Worm (Caenorhabditis elegans) whole organism, young adult: ENCODE results near the gene exh-1.

Experiments used
- C06A6.2 ChIP-seq: fragments of 200-800 bp; sonication (Bioruptor generic); conservative IDR thresholded peaks from 2 replicates; pipeline ENCODE4 v1.3.6; 2022; ENCODE audit warnings: missing genetic modification characterization, missing compliant biosample characterization
- F22D6.2 ChIP-seq: sonication (generic microtip); optimal IDR thresholded peaks from 2 replicates; lab custom pipeline; 2016; ENCODE audit warnings: mild to moderate bottlenecking, missing genetic modification characterization, missing compliant biosample characterization
- F23B12.7 ChIP-seq: sonication (generic microtip); optimal IDR thresholded peaks from 2 replicates; lab custom pipeline; 2017; ENCODE audit warnings: missing genetic modification characterization, mild to moderate bottlenecking, missing compliant biosample characterization, antibody characterized with exemption, moderate library complexity; ENCODE audit not compliant: insufficient read depth
- F57C9.4 ChIP-seq: sonication (generic microtip); optimal IDR thresholded peaks from 2 replicates; lab custom pipeline; 2017; ENCODE audit warnings: mild to moderate bottlenecking, missing genetic modification characterization, missing compliant biosample characterization
- Y53F4B.3 ChIP-seq: fragments of 200-800 bp; sonication (Bioruptor generic); IDR thresholded peaks from 2 replicates; pipeline ENCODE4 v1.3.6; 2022; ENCODE audit warnings: missing genetic modification reagents, missing genetic modification characterization, missing compliant biosample characterization
- Y53G8AR.9 ChIP-seq: fragments of 200-800 bp; sonication (Bioruptor generic); conservative IDR thresholded peaks from 2 replicates; pipeline ENCODE4 v1.3.6; 2022; ENCODE audit warnings: missing genetic modification reagents, missing genetic modification characterization, missing compliant biosample characterization
- Y56A3A.18 ChIP-seq: fragments of 200-800 bp; sonication (Bioruptor generic); IDR thresholded peaks from 2 replicates; pipeline ENCODE4 v1.3.6; 2022; ENCODE audit warnings: missing genetic modification reagents, missing genetic modification characterization, missing compliant biosample characterization
- Y95B8A.8 ChIP-seq: fragments of 200-800 bp; sonication (Bioruptor generic); IDR thresholded peaks from 2 replicates; pipeline ENCODE4 v1.3.6; 2022; ENCODE audit warnings: missing genetic modification reagents, missing genetic modification characterization, missing compliant biosample characterization
- ZK185.1 ChIP-seq: sonication (generic microtip); optimal IDR thresholded peaks from 2 replicates; lab custom pipeline; 2016; ENCODE audit warnings: mild to moderate bottlenecking, missing genetic modification characterization, missing compliant biosample characterization; ENCODE audit not compliant: poor library complexity, severe bottlenecking
- ama-1 ChIP-seq, 3 experiments: fragments of 150-350 bp in 1 of 3; sonication (generic microtip) in 2 of 3; optimal IDR thresholded peaks; 2 replicates each; lab custom pipeline; 2014 to 2018; ENCODE audit warnings: missing biosample characterization in 2 of 3, missing genetic modification characterization in 2 of 3, missing genetic modification reagents in 2 of 3
- aptf-2 ChIP-seq: fragments of 200-800 bp; sonication (Bioruptor generic); conservative IDR thresholded peaks from 2 replicates; pipeline ENCODE4 v1.3.6; 2022; ENCODE audit warnings: missing genetic modification reagents, missing genetic modification characterization, missing compliant biosample characterization
- aptf-3 ChIP-seq: fragments of 200-800 bp; sonication (Bioruptor generic); IDR thresholded peaks from 2 replicates; pipeline ENCODE4 v1.3.6; 2022; ENCODE audit warnings: missing genetic modification characterization, missing compliant biosample characterization
- atf-7 ChIP-seq: sonication (generic microtip); optimal IDR thresholded peaks from 2 replicates; lab custom pipeline; 2017; ENCODE audit warnings: mild to moderate bottlenecking, missing genetic modification characterization, missing compliant biosample characterization
- athp-1 ChIP-seq: sonication (generic microtip); optimal IDR thresholded peaks from 2 replicates; lab custom pipeline; 2017; ENCODE audit warnings: mild to moderate bottlenecking, missing genetic modification characterization, missing compliant biosample characterization
- bed-1 ChIP-seq: fragments of 200-800 bp; sonication (Bioruptor generic); IDR thresholded peaks from 2 replicates; pipeline ENCODE4 v1.3.6; 2022; ENCODE audit warnings: missing genetic modification reagents, missing genetic modification characterization, missing compliant biosample characterization
- ccch-3 ChIP-seq: fragments of 200-800 bp; sonication (Bioruptor generic); optimal IDR thresholded peaks from 2 replicates; lab custom pipeline; 2018; ENCODE audit warnings: mild to moderate bottlenecking, missing genetic modification characterization, missing compliant biosample characterization
- cebp-1 ChIP-seq, 2 experiments: fragments of 200-800 bp in 1 of 2; sonication (Bioruptor generic) in 1 of 2; sonication (generic microtip) in 1 of 2; IDR thresholded peaks in 1 of 2; optimal IDR thresholded peaks in 1 of 2; 2 replicates each; pipeline versions ENCODE4 v1.3.6 to Lab custom; 2017 to 2022; ENCODE audit warnings: missing compliant biosample characterization in 2 of 2, missing genetic modification characterization in 2 of 2, mild to moderate bottlenecking in 1 of 2, missing genetic modification reagents in 1 of 2, moderate library complexity in 1 of 2
- ceh-100 ChIP-seq: fragments of 200-800 bp; sonication (Bioruptor generic); IDR thresholded peaks from 2 replicates; pipeline ENCODE4 v1.3.6; 2022; ENCODE audit warnings: missing genetic modification reagents, missing genetic modification characterization, missing compliant biosample characterization
- dox-1 ChIP-seq: fragments of 200-800 bp; sonication (Bioruptor generic); IDR thresholded peaks from 2 replicates; pipeline ENCODE4 v1.3.6; 2022; ENCODE audit warnings: missing genetic modification reagents, missing genetic modification characterization, missing compliant biosample characterization
- dpff-1 ChIP-seq: sonication (generic microtip); optimal IDR thresholded peaks from 2 replicates; lab custom pipeline; 2017; ENCODE audit warnings: mild to moderate bottlenecking, missing genetic modification characterization, missing compliant biosample characterization
- ekl-4 ChIP-seq: fragments of 200-800 bp; sonication (Bioruptor generic); IDR thresholded peaks from 2 replicates; pipeline ENCODE4 v1.3.6; 2022; ENCODE audit warnings: missing genetic modification reagents, missing genetic modification characterization, missing compliant biosample characterization
- ets-4 ChIP-seq: fragments of 200-800 bp; sonication (Bioruptor generic); optimal IDR thresholded peaks from 2 replicates; lab custom pipeline; 2018; ENCODE audit warnings: mild to moderate bottlenecking, missing genetic modification characterization, missing compliant biosample characterization
- fkh-3 ChIP-seq: sonication (generic microtip); optimal IDR thresholded peaks from 2 replicates; lab custom pipeline; 2016; ENCODE audit warnings: mild to moderate bottlenecking, missing genetic modification characterization, missing compliant biosample characterization
- hlh-26 ChIP-seq: fragments of 200-800 bp; sonication (Bioruptor generic); conservative IDR thresholded peaks from 2 replicates; pipeline ENCODE4 v1.3.6; 2022; ENCODE audit warnings: missing genetic modification reagents, missing genetic modification characterization, missing compliant biosample characterization
- hmg-20 ChIP-seq: fragments of 200-800 bp; sonication (Bioruptor generic); IDR thresholded peaks from 2 replicates; pipeline ENCODE4 v1.3.6; 2022; ENCODE audit warnings: missing genetic modification reagents, missing genetic modification characterization, missing compliant biosample characterization
- hrde-1 ChIP-seq: sonication (generic microtip); optimal IDR thresholded peaks from 2 replicates; lab custom pipeline; 2016; ENCODE audit warnings: missing genetic modification characterization, mild to moderate bottlenecking, missing compliant biosample characterization, moderate library complexity, missing genotype, missing genetic modification reagents, borderline replicate concordance
- let-526 ChIP-seq: fragments of 200-800 bp; sonication (Bioruptor generic); IDR thresholded peaks from 2 replicates; pipeline ENCODE4 v1.3.6; 2022; ENCODE audit warnings: missing genetic modification reagents, missing genetic modification characterization, missing compliant biosample characterization
- let-607 ChIP-seq, 2 experiments: fragments of 200-800 bp in 1 of 2; sonication (Bioruptor generic) in 1 of 2; sonication (generic microtip) in 1 of 2; optimal IDR thresholded peaks; 2 replicates each; lab custom pipeline; 2016 to 2018; ENCODE audit warnings: mild to moderate bottlenecking in 2 of 2, missing compliant biosample characterization in 2 of 2, missing genetic modification characterization in 2 of 2, moderate library complexity in 2 of 2, missing genotype in 1 of 2
- lin-26 ChIP-seq: fragments of 200-800 bp; sonication (Bioruptor generic); IDR thresholded peaks from 2 replicates; pipeline ENCODE4 v1.3.6; 2022; ENCODE audit warnings: missing genetic modification reagents, missing genetic modification characterization, missing compliant biosample characterization
- lin-35 ChIP-seq, 3 experiments: fragments of 150-350 bp in 2 of 3; sonication (generic microtip) in 1 of 3; optimal IDR thresholded peaks; 2 replicates each; lab custom pipeline; 2014 to 2018; ENCODE audit warnings: missing biosample characterization in 3 of 3, missing genetic modification characterization in 3 of 3, missing genetic modification reagents in 3 of 3
- lin-54 ChIP-seq: fragments of 200-800 bp; sonication (Bioruptor generic); optimal IDR thresholded peaks from 2 replicates; lab custom pipeline; 2018; ENCODE audit warnings: mild to moderate bottlenecking, missing genetic modification characterization, missing compliant biosample characterization
- lsy-27 ChIP-seq: sonication (generic microtip); optimal IDR thresholded peaks from 2 replicates; lab custom pipeline; 2017; ENCODE audit warnings: missing genetic modification characterization, mild to moderate bottlenecking, missing compliant biosample characterization, antibody characterized with exemption, missing genotype, borderline replicate concordance; ENCODE audit not compliant: insufficient read depth
- mxl-1 ChIP-seq: sonication (generic microtip); optimal IDR thresholded peaks from 2 replicates; lab custom pipeline; 2016; ENCODE audit warnings: missing genetic modification characterization, missing compliant biosample characterization
- nfya-1 ChIP-seq: sonication (generic microtip); optimal IDR thresholded peaks from 2 replicates; lab custom pipeline; 2017; ENCODE audit warnings: antibody characterized with exemption, missing compliant biosample characterization, missing genetic modification characterization, borderline replicate concordance; ENCODE audit not compliant: insufficient read depth
- nhr-179 ChIP-seq: sonication (generic microtip); optimal IDR thresholded peaks from 2 replicates; lab custom pipeline; 2016; ENCODE audit warnings: mild to moderate bottlenecking, missing genetic modification characterization, missing compliant biosample characterization
- nhr-80 ChIP-seq: sonication (generic microtip); optimal IDR thresholded peaks from 2 replicates; lab custom pipeline; 2016; ENCODE audit warnings: missing genetic modification characterization, missing compliant biosample characterization
- rcor-1 ChIP-seq: fragments of 200-800 bp; sonication (Bioruptor generic); IDR thresholded peaks from 2 replicates; pipeline ENCODE4 v1.3.6; 2022; ENCODE audit warnings: missing genetic modification reagents, missing genetic modification characterization, missing compliant biosample characterization
- sdz-38 ChIP-seq: sonication (generic microtip); optimal IDR thresholded peaks from 2 replicates; lab custom pipeline; 2016; ENCODE audit warnings: missing genotype, missing genetic modification characterization, missing compliant biosample characterization
- snpc-1.1 ChIP-seq: sonication (generic microtip); optimal IDR thresholded peaks from 2 replicates; lab custom pipeline; 2017; ENCODE audit warnings: missing genetic modification characterization, mild to moderate bottlenecking, missing compliant biosample characterization, antibody characterized with exemption, moderate library complexity, missing genotype, missing genetic modification reagents; ENCODE audit not compliant: insufficient read depth
- tbx-9 ChIP-seq: sonication (generic microtip); optimal IDR thresholded peaks from 2 replicates; lab custom pipeline; 2016; ENCODE audit warnings: borderline replicate concordance, missing genetic modification characterization, inconsistent platforms, missing compliant biosample characterization
- unc-130 ChIP-seq: sonication (generic microtip); optimal IDR thresholded peaks from 2 replicates; lab custom pipeline; 2016; ENCODE audit warnings: missing genetic modification reagents, missing genetic modification characterization, missing compliant biosample characterization
- zim-3 ChIP-seq: sonication (generic microtip); optimal IDR thresholded peaks from 2 replicates; lab custom pipeline; 2017; ENCODE audit warnings: mild to moderate bottlenecking, missing genetic modification characterization, moderate library complexity, missing compliant biosample characterization
- ztf-18 ChIP-seq: sonication (generic microtip); optimal IDR thresholded peaks from 2 replicates; lab custom pipeline; 2016; ENCODE audit warnings: missing genotype, mild to moderate bottlenecking, missing genetic modification characterization, missing compliant biosample characterization

Gene exh-1

DNA sequence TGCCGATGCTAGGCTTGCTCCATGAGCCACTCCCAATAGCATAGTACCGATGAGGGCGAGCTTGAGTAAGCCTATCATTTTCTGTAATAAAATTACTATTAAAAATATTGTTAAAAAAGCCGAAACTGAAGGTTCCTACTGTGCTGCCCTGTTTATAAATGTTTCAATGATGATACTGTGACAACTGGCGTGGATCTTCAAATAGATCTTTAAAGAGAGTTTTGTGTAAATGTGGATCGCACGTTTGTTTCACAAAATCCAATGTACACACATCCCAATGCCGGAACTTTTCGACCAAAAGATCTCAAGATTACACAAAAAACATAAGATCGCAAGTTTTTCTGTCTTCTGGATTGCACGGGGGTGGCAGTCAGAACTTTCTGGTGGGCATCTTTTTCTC lies 8.6 kb downstream of the exh-1 start, which contains the start of gene C36C5.14:
Gene C36C5.14 (minus strand): TSS at position 101 of the 400 bp plus-strand sequence.
- TF ChIP-seq F23B12.7 (tag; lab: Kevin White, UChicago) (no peak), ets-4 (GFP tag; lab: Kevin White, UChicago) (no peak), Y53F4B.3 (GFP tag; lab: Robert Waterston, UW) (no peak), ama-1 (optimal IDR thresholded peaks at IDR 0.05; lab: Kevin White, UChicago) (no peak), ama-1 (GFP tag; optimal IDR thresholded peaks at IDR 0.05; lab: Kevin White, UChicago) (no peak), ztf-18 (no peak), F57C9.4 (tag; lab: Kevin White, UChicago) (no peak), tbx-9 (tag; lab: Kevin White, UChicago) (no peak), nhr-179 (tag; lab: Kevin White, UChicago) (no peak), unc-130 (GFP tag; lab: Kevin White, UChicago) (no peak), Y53G8AR.9 (no peak), cebp-1 (GFP tag; IDR thresholded peaks at IDR 0.05; lab: Robert Waterston, UW) (no peak), cebp-1 (tag; optimal IDR thresholded peaks at IDR 0.05; lab: Kevin White, UChicago) (no peak), hrde-1 (tag; lab: Kevin White, UChicago) (no peak), let-526 (GFP tag; lab: Robert Waterston, UW) (no peak), lin-26 (GFP tag; lab: Robert Waterston, UW) (no peak), fkh-3 (no peak), dpff-1 (tag; lab: Kevin White, UChicago) (no peak), hmg-20 (no peak), zim-3 (tag; lab: Kevin White, UChicago) (no peak), ceh-100 (GFP tag; lab: Robert Waterston, UW) (no peak)

DNA sequence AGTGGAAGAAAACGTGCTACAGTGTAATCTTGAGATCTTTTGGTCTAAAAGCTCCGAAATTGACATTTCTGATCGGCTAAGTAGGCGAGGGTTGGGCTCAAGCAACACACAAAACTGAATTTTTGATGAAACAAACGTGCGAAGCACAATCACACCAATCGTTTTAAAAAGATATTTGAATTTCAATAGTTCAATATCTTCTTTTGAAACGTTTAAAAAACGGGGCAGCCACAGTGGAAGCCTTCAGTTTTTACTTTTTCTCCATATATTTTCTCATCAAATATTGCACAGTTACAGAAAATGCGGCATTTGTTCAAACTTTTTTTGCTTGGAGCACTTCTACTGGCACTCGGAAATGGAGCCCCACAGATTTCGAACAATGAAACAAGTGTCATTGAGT lies 9.4 kb downstream of the exh-1 start, which contains the start of gene C36C5.4:
Gene C36C5.4 (plus strand): TSS at position 301 of the 400 bp plus-strand sequence.
- TF ChIP-seq nhr-80, result no peak
- no peak for TF ChIP-seq aptf-2 (GFP tag; lab: Robert Waterston, UW)
- TF ChIP-seq C06A6.2, result no peak
- no peak for TF ChIP-seq ZK185.1
- no peak for TF ChIP-seq hlh-26 (GFP tag; lab: Robert Waterston, UW)
- no peak for TF ChIP-seq lin-35 (GFP tag; optimal IDR thresholded peaks at IDR 0.05; lab: Kevin White, UChicago)
- TF ChIP-seq Y56A3A.18 (GFP tag; lab: Robert Waterston, UW), result no peak
- no peak for TF ChIP-seq rcor-1 (GFP tag; lab: Robert Waterston, UW)
- TF ChIP-seq atf-7 (tag; lab: Kevin White, UChicago), result no peak
- TF ChIP-seq snpc-1.1, result no peak
- no peak for TF ChIP-seq lin-26 (GFP tag; lab: Robert Waterston, UW)
- TF ChIP-seq aptf-3 (GFP tag; lab: Robert Waterston, UW), result no peak
- no peak for TF ChIP-seq F22D6.2 (tag; lab: Kevin White, UChicago)
- TF ChIP-seq athp-1 (tag; lab: Kevin White, UChicago), result no peak
- no peak for TF ChIP-seq ccch-3 (GFP tag; lab: Kevin White, UChicago)
- TF ChIP-seq dox-1 (GFP tag; lab: Robert Waterston, UW), result no peak
- TF ChIP-seq bed-1 (GFP tag; lab: Robert Waterston, UW), result no peak
- TF ChIP-seq sdz-38 (tag; lab: Kevin White, UChicago), result no peak

- TF ChIP-seq tbx-9 (tag; lab: Kevin White, UChicago) (no peak), mxl-1 (tag; lab: Kevin White, UChicago) (no peak), Y95B8A.8 (GFP tag; lab: Robert Waterston, UW) (no peak), ekl-4 (GFP tag; lab: Robert Waterston, UW) (no peak), lin-35 (GFP tag; optimal IDR thresholded peaks at IDR 0.05; lab: Kevin White, UChicago) (no peak), sdz-38 (tag; lab: Kevin White, UChicago) (no peak), let-607 (tag; optimal IDR thresholded peaks at IDR 0.05; lab: Kevin White, UChicago) (no peak), lin-54 (GFP tag; lab: Kevin White, UChicago) (no peak), nfya-1 (no peak), lsy-27 (tag; lab: Kevin White, UChicago) (no peak)
These were observed 11.8 kb downstream of the exh-1 start, which contains the start of gene C36C5.15 for ce11 chrV:3168650-3169049. TSS of gene C36C5.15 (minus strand) at chrV:3168750.
